Fruit fly (Drosophila melanogaster): ENCODE results near the gene dos.

The dos gene

dm6 chr3L:2586804-2587561 is 2.2 kb upstream of the dos start, which contains the start of gene RpL8 (continued):
- TF ChIP-seq tap (tag; optimal IDR thresholded peaks at IDR 0.05): peak; percentile 25
- peak; percentile 66 for TF ChIP-seq trh (GFP tag; optimal IDR thresholded peaks at IDR 0.05)
- peak; percentile 53 for TF ChIP-seq CG8281 (tag; optimal IDR thresholded peaks at IDR 0.05)
- peak; percentile 93 for TF ChIP-seq HHEX (GFP tag; optimal IDR thresholded peaks at IDR 0.05)
- peak; percentile 60 for TF ChIP-seq CG30431 (GFP tag; optimal IDR thresholded peaks at IDR 0.05)
- TF ChIP-seq CG16815 (GFP tag; optimal IDR thresholded peaks at IDR 0.05): peak; percentile 48
- TF ChIP-seq emc (GFP tag; optimal IDR thresholded peaks at IDR 0.05): peak; percentile 80
- TF ChIP-seq Xrp1 (GFP tag; IDR thresholded peaks at IDR 0.05): peak; percentile 46
- peak; percentile 9; the same call in 1 of the 2 replicates for TF ChIP-seq Ravus (GFP tag; IDR thresholded peaks at IDR 0.05)
- peak; percentile 78 for TF ChIP-seq BEAF-32 (GFP tag; optimal IDR thresholded peaks at IDR 0.05)
- peak; percentile 74 for TF ChIP-seq Dad (GFP tag; optimal IDR thresholded peaks at IDR 0.05)
- TF ChIP-seq HLH54F (GFP tag; optimal IDR thresholded peaks at IDR 0.05): peak; percentile 61
- TF ChIP-seq schlank (tag; optimal IDR thresholded peaks at IDR 0.05): peak; percentile 92
- peak; percentile 47 for TF ChIP-seq E2f2 (GFP tag; IDR thresholded peaks at IDR 0.05)
- peak; percentile 88 for TF ChIP-seq ken (GFP tag; IDR thresholded peaks at IDR 0.05)
- peak; percentile 79 for TF ChIP-seq CG17802 (tag; optimal IDR thresholded peaks at IDR 0.05)
- no peak for TF ChIP-seq hth (optimal IDR thresholded peaks at IDR 0.05)
- TF ChIP-seq D19B (GFP tag; optimal IDR thresholded peaks at IDR 0.05): peak; percentile 58
- peak; percentile 58 for TF ChIP-seq CG4730 (GFP tag; IDR thresholded peaks at IDR 0.05)
- TF ChIP-seq esg (GFP tag; conservative IDR thresholded peaks at IDR 0.05): peak; percentile 69
- TF ChIP-seq Vsx1 (GFP tag; optimal IDR thresholded peaks at IDR 0.05): peak; percentile 83
- TF ChIP-seq inv (GFP tag; IDR thresholded peaks at IDR 0.05; ENCODE audit: partially characterized antibody): peak; percentile 64
- TF ChIP-seq CG3407 (GFP tag; optimal IDR thresholded peaks at IDR 0.05): peak; percentile 70
- TF ChIP-seq fru (optimal IDR thresholded peaks at IDR 0.05): no peak
- TF ChIP-seq Fer3 (tag; optimal IDR thresholded peaks at IDR 0.05): peak; percentile 81
- TF ChIP-seq Dbx (GFP tag; IDR thresholded peaks at IDR 0.05): peak; percentile 91
- peak; percentile 25 for TF ChIP-seq CG4282 (GFP tag; optimal IDR thresholded peaks at IDR 0.05)
- TF ChIP-seq CG11723 (GFP tag; optimal IDR thresholded peaks at IDR 0.05): peak; percentile 86
- peak; percentile 68 for TF ChIP-seq CG30403 (GFP tag; optimal IDR thresholded peaks at IDR 0.05)
- TF ChIP-seq Trl (optimal IDR thresholded peaks at IDR 0.05): no peak
- TF ChIP-seq Trl (GFP tag; optimal IDR thresholded peaks at IDR 0.05): peak; percentile 69
- TF ChIP-seq CG3838 (GFP tag; optimal IDR thresholded peaks at IDR 0.05): peak; percentile 4
- peak; percentile 63 for TF ChIP-seq Ada2b (GFP tag; IDR thresholded peaks at IDR 0.05)
- peak; percentile 49 for TF ChIP-seq CG10565 (GFP tag; optimal IDR thresholded peaks at IDR 0.05)
- peak; percentile 62 for TF ChIP-seq ara (GFP tag; IDR thresholded peaks at IDR 0.05)
- peak; percentile 71 for TF ChIP-seq CG14710 (tag; optimal IDR thresholded peaks at IDR 0.05)
- peak; percentile 80 for TF ChIP-seq unpg (GFP tag; optimal IDR thresholded peaks at IDR 0.05)
- TF ChIP-seq gem (tag; optimal IDR thresholded peaks at IDR 0.05): peak; percentile 65
- peak; percentile 59; the same call in 1 of the 4 replicates for TF ChIP-seq Dll (GFP tag; IDR thresholded peaks at IDR 0.05; ENCODE audit: partially characterized antibody)
- TF ChIP-seq amos (GFP tag; IDR thresholded peaks at IDR 0.05; ENCODE audit: partially characterized antibody): peak; percentile 82
- peak; percentile 78 for TF ChIP-seq CG16813 (GFP tag; IDR thresholded peaks at IDR 0.05; ENCODE audit: partially characterized antibody)
- TF ChIP-seq az2 (GFP tag; optimal IDR thresholded peaks at IDR 0.05): peak; percentile 69
- TF ChIP-seq ind (GFP tag; optimal IDR thresholded peaks at IDR 0.05): peak; percentile 68
- peak; percentile 35 for TF ChIP-seq CG7556 (GFP tag; optimal IDR thresholded peaks at IDR 0.05)
- TF ChIP-seq bigmax (GFP tag; optimal IDR thresholded peaks at IDR 0.05): peak; percentile 70
- peak; percentile 67; the same call in 2 of the 3 replicates for TF ChIP-seq CG3726 (GFP tag; IDR thresholded peaks at IDR 0.05)
- peak; percentile 57 for TF ChIP-seq vfl (GFP tag; optimal IDR thresholded peaks at IDR 0.05)
- TF ChIP-seq Sox100B (GFP tag; optimal IDR thresholded peaks at IDR 0.05): peak; percentile 73
- peak; percentile 92 for TF ChIP-seq CG6813 (GFP tag; optimal IDR thresholded peaks at IDR 0.05)
- peak; percentile 66 for TF ChIP-seq dimm (GFP tag; IDR thresholded peaks at IDR 0.05)
